Fruit fly (Drosophila melanogaster) whole organism, wandering third instar larva: ENCODE data around the gene opm.

ENCODE experiments used
- Abd-B ChIP-seq: fragments of >200 bp; optimal IDR thresholded peaks from 2 replicates; lab custom pipeline; 2017; ENCODE audit warnings: missing biosample characterization, missing genetic modification characterization
- CG32264 ChIP-seq: fragments of 200-800 bp; sonication (Bioruptor generic); optimal IDR thresholded peaks from 2 replicates; lab custom pipeline; 2016; ENCODE audit warnings: missing biosample characterization, missing genetic modification characterization
- CG9705 ChIP-seq: fragments of 200-800 bp; sonication (Bioruptor generic); optimal IDR thresholded peaks from 2 replicates; lab custom pipeline; 2018; ENCODE audit warnings: missing biosample characterization, mild to moderate bottlenecking, missing genetic modification characterization
- CrebA ChIP-seq: fragments of 200-800 bp; sonication (Bioruptor generic); optimal IDR thresholded peaks from 2 replicates; lab custom pipeline; 2016; ENCODE audit warnings: missing biosample characterization, mild to moderate bottlenecking, missing genetic modification characterization, borderline replicate concordance
- Dfd ChIP-seq: fragments of >200 bp; optimal IDR thresholded peaks from 2 replicates; lab custom pipeline; 2017; ENCODE audit warnings: missing biosample characterization, missing genetic modification characterization
- Dif ChIP-seq: fragments of 200-275, 200-300 bp; sonication (Bioruptor generic); optimal IDR thresholded peaks from 2 replicates; lab custom pipeline; 2018; ENCODE audit warnings: missing biosample characterization, missing genetic modification characterization; ENCODE audit not compliant: partially characterized antibody
- GATAd ChIP-seq: sonication (Bioruptor generic); optimal IDR thresholded peaks from 2 replicates; lab custom pipeline; 2016; ENCODE audit warnings: missing biosample characterization, missing genetic modification characterization
- HLH106 ChIP-seq: fragments of 200-800 bp; optimal IDR thresholded peaks from 3 replicates; lab custom pipeline; 2019; ENCODE audit warnings: missing biosample characterization, mild to moderate bottlenecking, missing genetic modification characterization, moderate library complexity
- Hnf4 ChIP-seq: fragments of 200-800 bp; sonication (Bioruptor generic); optimal IDR thresholded peaks from 2 replicates; lab custom pipeline; 2016; ENCODE audit warnings: missing biosample characterization, mild to moderate bottlenecking, missing genetic modification characterization
- Hr78 ChIP-seq: fragments of >200 bp; optimal IDR thresholded peaks from 2 replicates; lab custom pipeline; 2017; ENCODE audit warnings: missing biosample characterization, missing genetic modification characterization
- Hr83 ChIP-seq: fragments of 200-300 bp; sonication (Bioruptor generic); optimal IDR thresholded peaks from 2 replicates; lab custom pipeline; 2016; ENCODE audit warnings: missing biosample characterization, mild to moderate bottlenecking, missing genetic modification characterization, moderate library complexity; ENCODE audit not compliant: poor library complexity, severe bottlenecking
- Jra ChIP-seq: sonication (Bioruptor generic); optimal IDR thresholded peaks from 2 replicates; lab custom pipeline; 2016; ENCODE audit warnings: missing biosample characterization, missing genetic modification characterization
- Mio ChIP-seq: sonication (Bioruptor generic); optimal IDR thresholded peaks from 2 replicates; lab custom pipeline; 2016; ENCODE audit warnings: missing biosample characterization, missing genetic modification characterization
- Myc ChIP-seq: fragments of >200 bp; optimal IDR thresholded peaks from 2 replicates; lab custom pipeline; 2017
- N ChIP-seq: fragments of >200 bp; optimal IDR thresholded peaks from 2 replicates; lab custom pipeline; 2018; ENCODE audit warnings: missing biosample characterization, missing external identifiers, missing genetic modification characterization
- OdsH ChIP-seq: fragments of 200-800 bp; sonication (Bioruptor generic); optimal IDR thresholded peaks from 2 replicates; lab custom pipeline; 2016; ENCODE audit warnings: missing biosample characterization, mild to moderate bottlenecking, missing genetic modification characterization
- Rel ChIP-seq, 2 experiments: fragments of 200-800 bp; sonication (Bioruptor generic) in 1 of 2; optimal IDR thresholded peaks; 2 replicates in 1 of 2; 3 replicates in 1 of 2; lab custom pipeline; 2016 to 2019; ENCODE audit warnings: mild to moderate bottlenecking in 2 of 2, missing biosample characterization in 2 of 2, missing genetic modification characterization in 2 of 2, moderate library complexity in 1 of 2
- Sp1 ChIP-seq: fragments of 200-800 bp; sonication (Bioruptor generic); optimal IDR thresholded peaks from 3 replicates; lab custom pipeline; 2019; ENCODE audit warnings: missing biosample characterization, mild to moderate bottlenecking, missing genetic modification characterization, moderate library complexity
- Vsx2 ChIP-seq: fragments of 200-300, 225-300 bp; sonication (Bioruptor generic); optimal IDR thresholded peaks from 2 replicates; lab custom pipeline; 2018; ENCODE audit warnings: missing biosample characterization, missing genetic modification characterization; ENCODE audit not compliant: partially characterized antibody
- br ChIP-seq: fragments of 200-800 bp; sonication (Bioruptor generic); optimal IDR thresholded peaks from 2 replicates; lab custom pipeline; 2016; ENCODE audit warnings: missing biosample characterization, missing genetic modification characterization
- brk ChIP-seq: fragments of 200-800 bp; sonication (Bioruptor generic); optimal IDR thresholded peaks from 2 replicates; lab custom pipeline; 2016; ENCODE audit warnings: missing biosample characterization, mild to moderate bottlenecking, missing genetic modification characterization
- dl ChIP-seq, 2 experiments: fragments of 175-275, 200-275 bp in 1 of 2; fragments of 200-275 bp in 1 of 2; sonication (Bioruptor generic); optimal IDR thresholded peaks; lab custom pipeline; 2018; ENCODE audit warnings: mild to moderate bottlenecking in 2 of 2, missing biosample characterization in 2 of 2, missing genetic modification characterization in 2 of 2, moderate library complexity in 2 of 2; ENCODE audit not compliant: partially characterized antibody in 2 of 2, insufficient read depth in 1 of 2
- dmrt93B ChIP-seq: fragments of 200-800 bp; sonication (Bioruptor generic); optimal IDR thresholded peaks from 2 replicates; lab custom pipeline; 2018; ENCODE audit warnings: missing biosample characterization, mild to moderate bottlenecking, missing genetic modification characterization
- dsf ChIP-seq: sonication (Bioruptor generic); optimal IDR thresholded peaks from 2 replicates; lab custom pipeline; 2016; ENCODE audit warnings: missing biosample characterization, missing genetic modification characterization, borderline replicate concordance
- ey ChIP-seq: fragments of 200-800 bp; sonication (Bioruptor generic); optimal IDR thresholded peaks from 2 replicates; lab custom pipeline; 2016; ENCODE audit warnings: missing biosample characterization, missing genetic modification characterization
- foxo ChIP-seq, 2 experiments: fragments of 200-800 bp; sonication (Bioruptor generic); optimal IDR thresholded peaks; 2 replicates in 1 of 2; 3 replicates in 1 of 2; lab custom pipeline; 2016 to 2017; ENCODE audit warnings: missing biosample characterization in 2 of 2, missing genetic modification characterization in 2 of 2
- fru ChIP-seq: fragments of 200-800 bp; sonication (Bioruptor generic); optimal IDR thresholded peaks from 3 replicates; lab custom pipeline; 2016; ENCODE audit warnings: missing biosample characterization, mild to moderate bottlenecking, missing genetic modification characterization
- h ChIP-seq: fragments of 200-800 bp; sonication (Bioruptor generic); optimal IDR thresholded peaks from 3 replicates; lab custom pipeline; 2016; ENCODE audit warnings: missing biosample characterization, mild to moderate bottlenecking, missing genetic modification characterization
- jim ChIP-seq: fragments of 175-275, 200-325 bp; sonication (Bioruptor generic); optimal IDR thresholded peaks from 2 replicates; lab custom pipeline; 2016; ENCODE audit warnings: missing biosample characterization, mild to moderate bottlenecking, missing genetic modification characterization
- lola ChIP-seq: fragments of >200 bp; optimal IDR thresholded peaks from 2 replicates; lab custom pipeline; 2017; ENCODE audit warnings: missing biosample characterization, missing genetic modification characterization
- pan ChIP-seq: fragments of >200 bp; optimal IDR thresholded peaks from 2 replicates; lab custom pipeline; 2017
- psq ChIP-seq: fragments of 200-800 bp; sonication (Bioruptor generic); optimal IDR thresholded peaks from 3 replicates; lab custom pipeline; 2017; ENCODE audit warnings: missing biosample characterization, mild to moderate bottlenecking, missing genetic modification characterization, moderate library complexity
- rgr ChIP-seq: fragments of 200-800 bp; sonication (Bioruptor generic); optimal IDR thresholded peaks from 3 replicates; lab custom pipeline; 2016; ENCODE audit warnings: missing biosample characterization, mild to moderate bottlenecking, missing genetic modification characterization
- sage ChIP-seq: fragments of 200-800 bp; sonication (Bioruptor generic); optimal IDR thresholded peaks from 2 replicates; lab custom pipeline; 2016; ENCODE audit warnings: missing biosample characterization, mild to moderate bottlenecking, missing genetic modification characterization
- sv ChIP-seq: fragments of 200-800 bp; sonication (Bioruptor generic); optimal IDR thresholded peaks from 3 replicates; lab custom pipeline; 2016; ENCODE audit warnings: missing biosample characterization, missing genetic modification characterization
- tai ChIP-seq: sonication (Bioruptor generic); optimal IDR thresholded peaks from 2 replicates; lab custom pipeline; 2016; ENCODE audit warnings: missing biosample characterization, missing genetic modification characterization
- usp ChIP-seq: fragments of >200 bp; optimal IDR thresholded peaks from 2 replicates; lab custom pipeline; 2017; ENCODE audit warnings: missing biosample characterization, missing genetic modification characterization
- woc ChIP-seq: sonication (Bioruptor generic); optimal IDR thresholded peaks from 2 replicates; lab custom pipeline; 2016; ENCODE audit warnings: missing biosample characterization, mild to moderate bottlenecking, missing genetic modification characterization

Gene opm

DNA sequence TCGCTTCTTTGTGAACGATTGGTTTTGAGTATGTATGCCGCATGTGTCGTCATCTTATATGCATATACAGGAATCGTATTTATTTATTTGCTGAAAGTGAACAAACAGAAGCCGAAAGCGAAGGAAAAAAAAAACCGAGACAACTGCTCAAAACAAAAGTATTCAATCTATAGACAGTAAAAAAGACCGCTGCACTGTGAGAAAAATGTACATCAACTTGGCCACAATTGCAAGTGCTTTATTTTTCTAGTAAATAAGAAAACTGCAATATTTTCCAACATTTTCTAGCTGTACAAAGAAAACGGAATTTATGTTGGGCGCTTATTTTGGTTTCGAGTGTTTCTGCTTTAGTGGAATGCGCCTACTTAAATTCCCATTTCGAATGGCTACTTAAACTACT, 39.3 kb downstream of the opm start (continued):
- no peak for TF ChIP-seq GATAd (GFP tag; lab: Kevin White, UChicago)
- TF ChIP-seq pan (lab: Kevin White, UChicago) = no peak
- TF ChIP-seq Hnf4 (GFP tag; lab: Kevin White, UChicago) = peak; percentile 25

DNA sequence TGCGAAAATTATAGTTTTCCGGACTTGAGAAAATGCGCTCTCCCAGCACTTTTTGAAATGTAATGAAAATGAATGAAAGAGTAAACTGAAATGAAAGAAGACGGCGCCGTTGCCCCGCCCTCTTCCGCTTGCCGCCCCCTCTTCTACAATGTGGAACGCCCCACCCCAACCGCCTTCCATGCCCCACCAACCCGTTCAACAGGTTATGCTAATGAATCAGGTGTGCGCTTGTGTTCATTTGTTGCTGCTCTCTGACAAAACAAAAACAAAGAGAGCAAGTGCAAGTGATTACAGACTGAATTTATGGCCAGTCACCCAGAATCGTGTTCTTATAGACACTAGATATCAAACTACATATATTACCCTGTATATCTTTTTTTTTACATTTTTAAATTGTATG, 40.5 kb downstream of the opm start:
- TF ChIP-seq Vsx2 (GFP tag; lab: Kevin White, UChicago) (peak; percentile 71), Dif (GFP tag; lab: Kevin White, UChicago) (peak; percentile 25), pan (lab: Kevin White, UChicago) (no peak), tai (GFP tag; lab: Kevin White, UChicago) (no peak), psq (GFP tag; lab: Kevin White, UChicago) (peak; percentile 16)
- TF ChIP-seq, all 38 proteins: peak for 3

DNA sequence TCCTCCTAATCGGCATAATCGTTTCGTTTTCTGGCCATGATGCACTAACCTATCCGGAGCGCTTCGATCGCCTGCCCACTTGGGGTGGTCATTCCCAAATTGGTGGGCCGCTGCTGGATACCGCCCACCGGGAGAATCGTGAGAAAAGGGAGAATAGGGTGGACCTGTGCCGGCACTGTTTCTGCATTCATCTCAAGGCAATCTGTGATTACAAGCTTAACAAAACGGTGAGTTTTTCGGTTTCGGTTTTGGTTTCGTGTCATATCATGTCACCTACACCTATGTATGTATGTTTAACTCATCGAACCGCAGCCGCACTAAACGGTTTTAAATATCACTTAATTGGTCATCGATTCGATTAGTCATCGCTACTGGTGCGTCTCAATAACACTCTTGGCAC, 41.5 kb downstream of the opm start:
- TF ChIP-seq pan (lab: Kevin White, UChicago) (no peak), Myc (no peak), lola (GFP tag; lab: Kevin White, UChicago) (no peak), CG9705 (GFP tag; lab: Kevin White, UChicago) (no peak), dmrt93B (GFP tag; lab: Kevin White, UChicago) (no peak), Jra (no peak), foxo (GFP tag; optimal IDR thresholded peaks at IDR 0.05; lab: Kevin White, UChicago) (no peak), Hnf4 (GFP tag; lab: Kevin White, UChicago) (no peak), GATAd (GFP tag; lab: Kevin White, UChicago) (no peak), Dfd (no peak), brk (GFP tag; lab: Kevin White, UChicago) (no peak), usp (GFP tag; lab: Kevin White, UChicago) (no peak), Abd-B (GFP tag; lab: Kevin White, UChicago) (no peak), sage (GFP tag; lab: Kevin White, UChicago) (no peak), Hr78 (GFP tag; lab: Kevin White, UChicago) (no peak), N (GFP tag; lab: Kevin White, UChicago) (no peak), CrebA (GFP tag; lab: Kevin White, UChicago) (no peak), CG32264 (GFP tag; lab: Kevin White, UChicago) (no peak)

DNA sequence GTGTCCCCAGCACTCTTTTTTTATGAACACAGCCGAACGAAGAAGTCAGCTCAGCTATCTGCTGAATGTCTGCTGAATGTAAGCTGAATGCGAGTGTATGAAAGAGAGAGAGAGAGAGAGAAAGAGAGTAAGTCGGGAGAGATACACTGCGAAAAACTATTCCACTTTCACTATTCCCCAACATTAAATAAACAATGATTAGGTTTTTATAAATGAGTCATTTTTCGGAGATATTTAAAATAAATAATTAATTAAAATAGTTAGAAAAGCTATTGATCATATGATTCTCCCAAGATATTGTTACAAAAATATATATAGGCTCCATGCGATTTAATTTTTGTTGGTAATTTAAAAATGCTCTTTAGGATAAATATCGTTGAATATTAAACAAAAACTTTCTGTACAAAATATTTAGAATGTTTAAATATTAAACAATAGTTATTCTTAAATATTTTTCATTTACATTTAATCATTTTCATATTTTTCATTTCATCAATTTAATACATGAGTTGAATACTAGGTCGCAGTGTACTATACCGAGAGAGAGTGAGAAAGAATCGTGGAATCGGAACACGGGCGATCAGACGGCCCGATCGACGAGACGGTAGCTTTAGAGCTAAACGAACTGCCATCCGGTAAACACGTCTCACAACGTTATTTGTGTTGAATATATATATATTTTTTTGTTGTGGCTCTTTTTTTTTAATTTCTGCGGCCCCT, 42.2 kb downstream of the opm start, which contains the start of gene be:
Gene be, plus strand, starts transcription at position 611 of the 720 bp plus-strand sequence.
- TF ChIP-seq Sp1 (GFP tag; lab: Kevin White, UChicago) (peak; percentile 89), Rel (GFP tag; optimal IDR thresholded peaks at IDR 0.05; lab: Kevin White, UChicago) (no peak), Rel (tag; optimal IDR thresholded peaks at IDR 0.05; lab: Kevin White, UChicago) (no peak), h (GFP tag; lab: Kevin White, UChicago) (peak; percentile 22), Myc (no peak), Dif (GFP tag; lab: Kevin White, UChicago) (peak; percentile 71), Hnf4 (GFP tag; lab: Kevin White, UChicago) (peak; percentile 63), sv (GFP tag; lab: Kevin White, UChicago) (no peak), HLH106 (peak; percentile 86), Mio (GFP tag; lab: Kevin White, UChicago) (no peak), OdsH (GFP tag; lab: Kevin White, UChicago) (peak; percentile 75), Abd-B (GFP tag; lab: Kevin White, UChicago) (no peak), sage (GFP tag; lab: Kevin White, UChicago) (no peak), brk (GFP tag; lab: Kevin White, UChicago) (peak; percentile 51), Dfd (no peak), Hr78 (GFP tag; lab: Kevin White, UChicago) (no peak), fru (GFP tag; lab: Kevin White, UChicago) (no peak), CG9705 (GFP tag; lab: Kevin White, UChicago) (no peak), br (GFP tag; lab: Kevin White, UChicago) (no peak), dl (GFP tag; optimal IDR thresholded peaks at IDR 0.05; lab: Kevin White, UChicago; ENCODE audit: insufficient read depth in 1 of 2, partially characterized antibody in 2 of 2) (no peak), lola (GFP tag; lab: Kevin White, UChicago) (no peak), dsf (GFP tag; lab: Kevin White, UChicago) (no peak), Hr83 (GFP tag; lab: Kevin White, UChicago) (peak; percentile 54), tai (GFP tag; lab: Kevin White, UChicago) (no peak), ey (GFP tag; lab: Kevin White, UChicago) (no peak), CrebA (GFP tag; lab: Kevin White, UChicago) (peak; percentile 23), foxo (GFP tag; optimal IDR thresholded peaks at IDR 0.05; lab: Kevin White, UChicago) (peak in 1 of 2 experiments; percentile 68), usp (GFP tag; lab: Kevin White, UChicago) (no peak), jim (GFP tag; lab: Kevin White, UChicago) (peak; percentile 90), pan (lab: Kevin White, UChicago) (no peak), GATAd (GFP tag; lab: Kevin White, UChicago) (no peak), CG32264 (GFP tag; lab: Kevin White, UChicago) (no peak), Jra (peak; percentile 19), Vsx2 (GFP tag; lab: Kevin White, UChicago) (peak; percentile 57), N (GFP tag; lab: Kevin White, UChicago) (no peak), woc (GFP tag; lab: Kevin White, UChicago) (no peak), psq (GFP tag; lab: Kevin White, UChicago) (peak; percentile 78), dmrt93B (GFP tag; lab: Kevin White, UChicago) (peak; percentile 39), rgr (GFP tag; lab: Kevin White, UChicago) (peak; percentile 6)
